Worm (Caenorhabditis elegans) whole organism, L4 larva: ENCODE results near the gene eif-3.D.

ENCODE experiments used
- F10B5.3 ChIP-seq: sonication (generic microtip); optimal IDR thresholded peaks from 2 replicates; lab custom pipeline; 2016; ENCODE audit warnings: mild to moderate bottlenecking, missing genetic modification characterization, missing compliant biosample characterization
- Y48G9A.11 ChIP-seq: fragments of 200-800 bp; sonication (Bioruptor generic); IDR thresholded peaks from 2 replicates; pipeline ENCODE4 v1.3.6; 2022; ENCODE audit warnings: missing genetic modification reagents, missing genetic modification characterization, missing compliant biosample characterization
- Y75B8A.6 ChIP-seq: fragments of 200-800 bp; sonication (Bioruptor generic); IDR thresholded peaks from 2 replicates; pipeline ENCODE4 v1.3.6; 2022; ENCODE audit warnings: missing genetic modification reagents, missing genetic modification characterization, missing compliant biosample characterization
- ZK546.5 ChIP-seq, 2 experiments: sonication (generic microtip); optimal IDR thresholded peaks; 2 replicates each; lab custom pipeline; 2017; ENCODE audit warnings: missing biosample characterization in 2 of 2, missing genetic modification characterization in 2 of 2
- ceh-62 ChIP-seq: sonication (generic microtip); optimal IDR thresholded peaks from 2 replicates; lab custom pipeline; 2017; ENCODE audit warnings: missing biosample characterization, missing genetic modification characterization
- daf-16 ChIP-seq, 3 experiments: sonication (generic microtip); optimal IDR thresholded peaks; 2 replicates each; lab custom pipeline; 2016 to 2017; ENCODE audit warnings: missing genetic modification characterization in 3 of 3, missing genetic modification reagents in 3 of 3, mild to moderate bottlenecking in 2 of 3, missing compliant biosample characterization in 2 of 3, missing biosample characterization in 1 of 3, moderate library complexity in 1 of 3
- dmd-9 ChIP-seq: fragments of 200-800 bp; sonication (Bioruptor generic); IDR thresholded peaks from 2 replicates; pipeline ENCODE4 v1.3.6; 2022; ENCODE audit warnings: missing genetic modification reagents, missing genetic modification characterization, missing compliant biosample characterization
- dpl-1 ChIP-seq: fragments of 150-350 bp; optimal IDR thresholded peaks from 2 replicates; lab custom pipeline; 2014; ENCODE audit warnings: missing biosample characterization, missing genetic modification reagents, missing genetic modification characterization
- egl-43 ChIP-seq: fragments of 200-800 bp; sonication (Bioruptor generic); IDR thresholded peaks from 2 replicates; pipeline ENCODE4 v1.3.6; 2022; ENCODE audit warnings: missing genetic modification reagents, missing genetic modification characterization, missing compliant biosample characterization
- fos-1 ChIP-seq: fragments of 150-350 bp; optimal IDR thresholded peaks from 2 replicates; lab custom pipeline; 2014; ENCODE audit warnings: missing biosample characterization, missing genetic modification characterization
- gei-8 ChIP-seq: fragments of 200-800 bp; sonication (Bioruptor generic); optimal IDR thresholded peaks from 2 replicates; lab custom pipeline; 2018; ENCODE audit warnings: mild to moderate bottlenecking, missing genetic modification characterization, missing compliant biosample characterization
- hif-1 ChIP-seq, 2 experiments: sonication (generic microtip); optimal IDR thresholded peaks; 2 replicates each; lab custom pipeline; 2016 to 2017; ENCODE audit warnings: missing compliant biosample characterization in 2 of 2, missing genetic modification characterization in 2 of 2, missing genetic modification reagents in 2 of 2, missing genotype in 2 of 2, mild to moderate bottlenecking in 1 of 2
- hlh-30 ChIP-seq: sonication (generic microtip); optimal IDR thresholded peaks from 2 replicates; lab custom pipeline; 2017; ENCODE audit warnings: antibody characterized with exemption, mild to moderate bottlenecking, missing genetic modification characterization, missing compliant biosample characterization; ENCODE audit not compliant: insufficient read depth
- hmg-1.1 ChIP-seq: fragments of 200-800 bp; sonication (Bioruptor generic); IDR thresholded peaks from 2 replicates; pipeline ENCODE4 v1.3.6; 2022; ENCODE audit warnings: missing genetic modification reagents, missing genetic modification characterization, missing compliant biosample characterization
- lin-1 ChIP-seq: fragments of 200-800 bp; sonication (Bioruptor generic); IDR thresholded peaks from 2 replicates; pipeline ENCODE4 v1.3.6; 2022; ENCODE audit warnings: missing genetic modification reagents, missing genetic modification characterization, missing compliant biosample characterization
- mes-2 ChIP-seq: sonication (generic microtip); optimal IDR thresholded peaks from 2 replicates; lab custom pipeline; 2016; ENCODE audit warnings: missing genotype, mild to moderate bottlenecking, missing genetic modification characterization, missing compliant biosample characterization; ENCODE audit not compliant: poor library complexity, severe bottlenecking
- nhr-237 ChIP-seq: sonication (generic microtip); optimal IDR thresholded peaks from 2 replicates; lab custom pipeline; 2017; ENCODE audit warnings: missing biosample characterization, missing genetic modification characterization
- nhr-48 ChIP-seq: sonication (generic microtip); optimal IDR thresholded peaks from 2 replicates; lab custom pipeline; 2016; ENCODE audit warnings: mild to moderate bottlenecking, missing genetic modification characterization, missing compliant biosample characterization
- pha-4 ChIP-seq, 2 experiments: fragments of 150-350 bp in 1 of 2; fragments of 200-800 bp in 1 of 2; sonication (Bioruptor generic) in 1 of 2; IDR thresholded peaks in 1 of 2; optimal IDR thresholded peaks in 1 of 2; 2 replicates each; pipeline versions ENCODE4 v1.3.6 to Lab custom; 2014 to 2022; ENCODE audit warnings: missing genetic modification characterization in 2 of 2, missing genetic modification reagents in 2 of 2, missing biosample characterization in 1 of 2, missing compliant biosample characterization in 1 of 2
- set-16 ChIP-seq: fragments of 200-800 bp; sonication (Bioruptor generic); IDR thresholded peaks from 2 replicates; pipeline ENCODE4 v1.3.6; 2022; ENCODE audit warnings: missing genetic modification reagents, missing genetic modification characterization, missing compliant biosample characterization
- spr-3 ChIP-seq: fragments of 200-800 bp; sonication (Bioruptor generic); optimal IDR thresholded peaks from 2 replicates; lab custom pipeline; 2018; ENCODE audit warnings: mild to moderate bottlenecking, missing genetic modification characterization, missing compliant biosample characterization
- unc-62 ChIP-seq, 3 experiments: fragments of 150-350 bp in 1 of 3; sonication (generic microtip); optimal IDR thresholded peaks in 2 of 3; peaks in 1 of 3; 1 replicate in 1 of 3; 2 replicates in 2 of 3; lab custom pipeline; 2014 to 2017; ENCODE audit warnings: missing biosample characterization in 3 of 3, missing genetic modification characterization in 3 of 3, missing genetic modification reagents in 3 of 3, missing genotype in 1 of 3

Gene eif-3.D

ce11 chrIII:8974835-8975234, 3.5 kb upstream of the eif-3.D start (continued):
- no peak for TF ChIP-seq daf-16 (GFP tag; optimal IDR thresholded peaks at IDR 0.05; lab: Kevin White, UChicago)
- TF ChIP-seq daf-16 (tag; optimal IDR thresholded peaks at IDR 0.05; lab: Kevin White, UChicago), result no peak
- peak; percentile 41 for TF ChIP-seq gei-8
- no peak for TF ChIP-seq dmd-9

- TF ChIP-seq mes-2 (tag; lab: Kevin White, UChicago) (peak; percentile 43), nhr-237 (no peak), ceh-62 (tag; lab: Kevin White, UChicago) (no peak)
These were observed 2.4 kb upstream of the eif-3.D start, which contains the start of gene R08D7.5 for ce11 chrIII:8973826-8974225. R08D7.5 (plus strand) TSS chrIII:8974126.

ce11 chrIII:8973163-8973562, 1.8 kb upstream of the eif-3.D start:
- TF ChIP-seq hmg-1.1 (GFP tag; lab: Robert Waterston, UW) (0 out of 2 replicates have a peak, but pooled peaks have one; percentile 36), Y48G9A.11 (GFP tag; lab: Robert Waterston, UW) (no peak)
- TF ChIP-seq, all 104 proteins: peak for 1

- no peak for TF ChIP-seq ZK546.5 (tag; optimal IDR thresholded peaks at IDR 0.05; lab: Kevin White, UChicago)
- TF ChIP-seq hif-1 (tag; optimal IDR thresholded peaks at IDR 0.05; lab: Kevin White, UChicago), result peak in 1 of 2 experiments; percentile 22
- TF ChIP-seq spr-3 (GFP tag; lab: Kevin White, UChicago), result no peak
- TF ChIP-seq nhr-48 (tag; lab: Kevin White, UChicago), result no peak
- peak; percentile 29 for TF ChIP-seq dpl-1 (GFP tag; lab: Kevin White, UChicago)
- peak; percentile 91 for TF ChIP-seq mes-2 (tag; lab: Kevin White, UChicago)
- TF ChIP-seq lin-1 (GFP tag; lab: Robert Waterston, UW), result no peak
- TF ChIP-seq F10B5.3 (tag; lab: Kevin White, UChicago), result no peak
- TF ChIP-seq, all 104 proteins: peak for 3
These were observed 3.7 kb downstream of the eif-3.D start, which contains the start of the genes bud-13 and rpap-2 for ce11 chrIII:8967639-8968038. bud-13 (minus strand) TSS chrIII:8967727. rpap-2 (plus strand) TSS chrIII:8967967.

- TF ChIP-seq pha-4 (GFP tag; IDR thresholded peaks at IDR 0.05; lab: Robert Waterston, UW) (peak; percentile 69; the same call in 1 of the 2 replicates), pha-4 (tag; optimal IDR thresholded peaks at IDR 0.05; lab: Kevin White, UChicago) (no peak), gei-8 (no peak), unc-62 (GFP tag; optimal IDR thresholded peaks at IDR 0.05 in 1 of 2; lab: Kevin White, UChicago) (peak in 1 of 2 experiments; percentile 15), unc-62 (tag; optimal IDR thresholded peaks at IDR 0.05; lab: Kevin White, UChicago) (no peak), set-16 (GFP tag; lab: Robert Waterston, UW) (peak; percentile 96)
These were observed 6.6 kb downstream of the eif-3.D start for ce11 chrIII:8964684-8965283.

- 0 out of 2 replicates have a peak, but pooled peaks have one; percentile 16 for TF ChIP-seq egl-43
- peak; percentile 98; the same call in 1 of the 2 replicates for TF ChIP-seq pha-4 (GFP tag; IDR thresholded peaks at IDR 0.05; lab: Robert Waterston, UW)
- no peak for TF ChIP-seq pha-4 (tag; optimal IDR thresholded peaks at IDR 0.05; lab: Kevin White, UChicago)
- no peak for TF ChIP-seq fos-1
- peak; percentile 99 for TF ChIP-seq set-16 (GFP tag; lab: Robert Waterston, UW)
- no peak for TF ChIP-seq ceh-62 (tag; lab: Kevin White, UChicago)
- no peak for TF ChIP-seq Y75B8A.6
- TF ChIP-seq, all 104 proteins: peak for 3
These were observed 8.9 kb downstream of the eif-3.D start for ce11 chrIII:8962475-8962874.

- no peak for TF ChIP-seq hlh-30 (tag; lab: Kevin White, UChicago)
These were observed 9.4 kb downstream of the eif-3.D start, which contains the start of gene grl-25 for ce11 chrIII:8961993-8962392. grl-25 (plus strand) TSS chrIII:8962293.
